Fruit fly (Drosophila melanogaster): ENCODE results near the gene REG.

DNA sequence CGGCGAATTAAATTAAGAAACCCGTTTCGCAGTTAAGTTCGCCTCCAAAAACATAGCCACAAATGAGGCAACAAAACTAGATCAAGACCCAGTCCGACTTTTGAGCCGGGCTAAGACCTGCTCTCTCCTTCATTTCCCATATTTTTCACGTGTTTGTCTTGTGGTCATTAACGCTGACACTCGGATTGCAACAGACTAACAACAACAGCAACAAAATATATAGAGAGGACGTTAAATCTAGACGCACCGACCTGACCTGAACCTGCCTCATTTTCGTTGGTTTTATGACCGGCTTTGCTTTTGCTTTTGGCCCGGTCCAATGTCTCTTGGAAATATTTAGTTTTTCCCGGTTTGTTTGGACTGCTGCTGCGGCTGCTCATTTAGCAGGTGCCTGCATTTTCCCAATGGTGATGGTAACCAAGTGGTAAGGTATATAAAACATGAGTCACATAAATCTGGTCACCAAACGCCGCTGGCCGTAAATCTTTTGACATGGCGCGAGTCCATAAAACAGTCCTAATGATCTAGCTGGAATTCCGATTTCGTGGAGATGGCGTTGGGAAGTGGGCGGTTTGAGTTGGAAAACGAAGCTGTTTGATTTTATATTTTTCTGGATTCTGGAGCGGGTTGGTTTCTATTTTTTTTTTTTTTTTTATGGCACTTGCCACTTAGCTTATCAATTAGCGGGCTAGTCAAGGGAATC, 15.5 kb downstream of the REG start:
- no peak for TF ChIP-seq CG8478 (optimal IDR thresholded peaks at IDR 0.05)
- no peak for TF ChIP-seq CTCF (optimal IDR thresholded peaks at IDR 0.05)

Measured in S2 (cell line).